Fruit fly (Drosophila melanogaster) whole organism, embryonic: ENCODE results near the gene Swip-1.

ENCODE experiments used
- CG10267 ChIP-seq: fragments of 200-800 bp; sonication (Bioruptor generic); optimal IDR thresholded peaks from 2 replicates; lab custom pipeline; 2018; ENCODE audit warnings: missing biosample characterization, mild to moderate bottlenecking, missing genetic modification characterization, moderate library complexity
- CG10979 ChIP-seq: fragments of 200-800 bp; sonication (Bioruptor generic); optimal IDR thresholded peaks from 2 replicates; lab custom pipeline; 2018; ENCODE audit warnings: missing biosample characterization, mild to moderate bottlenecking, missing genetic modification characterization, moderate library complexity
- CG11504 ChIP-seq: fragments of 200-800 bp; sonication (Bioruptor generic); optimal IDR thresholded peaks from 3 replicates; lab custom pipeline; 2019; ENCODE audit warnings: missing biosample characterization, mild to moderate bottlenecking, missing genetic modification characterization, moderate library complexity
- CG11560 ChIP-seq: fragments of 200-800 bp; sonication (Bioruptor generic); IDR thresholded peaks from 3 replicates; pipeline ENCODE4 v1.3.6; 2022; ENCODE audit warnings: missing biosample characterization, missing genetic modification characterization
- CG12391 ChIP-seq: fragments of 200-800 bp; sonication (Bioruptor generic); optimal IDR thresholded peaks from 3 replicates; lab custom pipeline; 2018; ENCODE audit warnings: missing biosample characterization, mild to moderate bottlenecking, missing genetic modification characterization, moderate library complexity
- CG12659 ChIP-seq: fragments of 200-800 bp; sonication (Bioruptor generic); optimal IDR thresholded peaks from 3 replicates; lab custom pipeline; 2017; ENCODE audit warnings: mild to moderate bottlenecking, missing biosample characterization, missing genetic modification reagents, missing genetic modification characterization
- CG12942 ChIP-seq: fragments of 200-800 bp; sonication (Bioruptor generic); optimal IDR thresholded peaks from 3 replicates; lab custom pipeline; 2016; ENCODE audit warnings: missing biosample characterization, missing genetic modification characterization
- CG13296 ChIP-seq: fragments of 200-800 bp; sonication (Bioruptor generic); optimal IDR thresholded peaks from 3 replicates; lab custom pipeline; 2018; ENCODE audit warnings: missing biosample characterization, mild to moderate bottlenecking, missing genetic modification characterization
- CG13424 ChIP-seq: fragments of 200-800 bp; sonication (Bioruptor generic); optimal IDR thresholded peaks from 2 replicates; lab custom pipeline; 2019; ENCODE audit warnings: missing biosample characterization, mild to moderate bottlenecking, missing genetic modification characterization, moderate library complexity
- CG1647 ChIP-seq: fragments of 200-800 bp; sonication (Bioruptor generic); optimal IDR thresholded peaks from 3 replicates; lab custom pipeline; 2016; ENCODE audit warnings: missing biosample characterization, missing genetic modification characterization
- CG16815 ChIP-seq: fragments of 200-800 bp; sonication (Bioruptor generic); optimal IDR thresholded peaks from 3 replicates; lab custom pipeline; 2017; ENCODE audit warnings: missing biosample characterization, mild to moderate bottlenecking, missing genetic modification characterization
- CG17829 ChIP-seq: fragments of 200-800 bp; optimal IDR thresholded peaks from 2 replicates; lab custom pipeline; 2019; ENCODE audit warnings: missing biosample characterization, mild to moderate bottlenecking, missing genetic modification characterization, moderate library complexity
- CG18599 ChIP-seq: fragments of 200-800 bp; sonication (Bioruptor generic); optimal IDR thresholded peaks from 3 replicates; lab custom pipeline; 2017; ENCODE audit warnings: missing biosample characterization, missing genetic modification characterization, mild to moderate bottlenecking, moderate library complexity, missing genetic modification reagents
- CG18619 ChIP-seq: fragments of 200-800 bp; sonication (Bioruptor generic); optimal IDR thresholded peaks from 3 replicates; lab custom pipeline; 2017; ENCODE audit warnings: missing biosample characterization, mild to moderate bottlenecking, missing genetic modification characterization
- CG2116 ChIP-seq: fragments of 200-800 bp; sonication (Bioruptor generic); optimal IDR thresholded peaks from 3 replicates; lab custom pipeline; 2018; ENCODE audit warnings: missing biosample characterization, mild to moderate bottlenecking, missing genetic modification characterization
- CG2120 ChIP-seq: fragments of 200-800 bp; sonication (Bioruptor generic); optimal IDR thresholded peaks from 3 replicates; lab custom pipeline; 2016; ENCODE audit warnings: missing biosample characterization, missing genetic modification characterization
- CG2678 ChIP-seq: fragments of 200-800 bp; sonication (Bioruptor generic); optimal IDR thresholded peaks from 3 replicates; lab custom pipeline; 2019; ENCODE audit warnings: missing biosample characterization, mild to moderate bottlenecking, missing genetic modification characterization, moderate library complexity
- CG3281 ChIP-seq: fragments of 200-800 bp; sonication (Bioruptor generic); optimal IDR thresholded peaks from 3 replicates; lab custom pipeline; 2017; ENCODE audit warnings: missing biosample characterization, mild to moderate bottlenecking, missing genetic modification characterization
- CG4424 ChIP-seq: fragments of 200-800 bp; sonication (Bioruptor generic); optimal IDR thresholded peaks from 3 replicates; lab custom pipeline; 2016; ENCODE audit warnings: missing biosample characterization, missing genetic modification characterization
- CG7271 ChIP-seq: fragments of 200-800 bp; sonication (Bioruptor generic); optimal IDR thresholded peaks from 2 replicates; lab custom pipeline; 2018; ENCODE audit warnings: missing biosample characterization, mild to moderate bottlenecking, missing genetic modification characterization, moderate library complexity
- CG7556 ChIP-seq: fragments of 200-800 bp; sonication (Bioruptor generic); optimal IDR thresholded peaks from 2 replicates; lab custom pipeline; 2017; ENCODE audit warnings: missing biosample characterization, mild to moderate bottlenecking, missing genetic modification characterization
- CG7839 ChIP-seq: fragments of 200-800 bp; sonication (Bioruptor generic); optimal IDR thresholded peaks from 3 replicates; lab custom pipeline; 2018; ENCODE audit warnings: missing biosample characterization, mild to moderate bottlenecking, missing genetic modification characterization, moderate library complexity
- CG7963 ChIP-seq: fragments of 200-800 bp; sonication (Bioruptor generic); IDR thresholded peaks from 3 replicates; pipeline ENCODE4 v1.3.6; 2022; ENCODE audit warnings: missing biosample characterization, missing genetic modification characterization; ENCODE audit not compliant: partially characterized antibody
- CG9437 ChIP-seq: fragments of 200-800 bp; sonication (Bioruptor generic); optimal IDR thresholded peaks from 2 replicates; lab custom pipeline; 2018; ENCODE audit warnings: missing biosample characterization, mild to moderate bottlenecking, missing genetic modification characterization
- CG9727 ChIP-seq: fragments of 200-800 bp; sonication (Bioruptor generic); optimal IDR thresholded peaks from 3 replicates; lab custom pipeline; 2017; ENCODE audit warnings: missing biosample characterization, mild to moderate bottlenecking, missing genetic modification characterization
- CoRest ChIP-seq: fragments of 200-800 bp; sonication (Bioruptor generic); optimal IDR thresholded peaks from 3 replicates; lab custom pipeline; 2018; ENCODE audit warnings: missing biosample characterization, mild to moderate bottlenecking, missing genetic modification characterization, moderate library complexity
- Ets65A ChIP-seq: fragments of 200-800 bp; sonication (Bioruptor generic); peaks from one replicate; lab custom pipeline; 2016; ENCODE audit warnings: missing biosample characterization, missing genetic modification characterization
- Hmr ChIP-seq: fragments of 200-800 bp; sonication (Bioruptor generic); optimal IDR thresholded peaks from 3 replicates; lab custom pipeline; 2017; ENCODE audit warnings: mild to moderate bottlenecking, missing biosample characterization, missing genetic modification reagents, missing genetic modification characterization
- Hsf ChIP-seq: fragments of 200-800 bp; sonication (Bioruptor generic); optimal IDR thresholded peaks from 3 replicates; lab custom pipeline; 2016; ENCODE audit warnings: missing biosample characterization, missing genetic modification characterization
- Meics ChIP-seq: fragments of 200-800 bp; sonication (Bioruptor generic); optimal IDR thresholded peaks from 2 replicates; lab custom pipeline; 2017; ENCODE audit warnings: missing biosample characterization, mild to moderate bottlenecking, missing genetic modification characterization
- Nf-YB ChIP-seq: fragments of 200-800 bp; sonication (Bioruptor generic); optimal IDR thresholded peaks from 3 replicates; lab custom pipeline; 2019; ENCODE audit warnings: missing biosample characterization, mild to moderate bottlenecking, missing genetic modification characterization, moderate library complexity
- Nf-YC ChIP-seq: fragments of 200-800 bp; optimal IDR thresholded peaks from 3 replicates; lab custom pipeline; 2019; ENCODE audit warnings: missing biosample characterization, mild to moderate bottlenecking, missing genetic modification characterization, moderate library complexity
- Sox100B ChIP-seq: fragments of 200-800 bp; sonication (Bioruptor generic); optimal IDR thresholded peaks from 3 replicates; lab custom pipeline; 2018; ENCODE audit warnings: missing biosample characterization, mild to moderate bottlenecking, missing genetic modification characterization
- Xbp1 ChIP-seq: fragments of 200-800 bp; sonication (Bioruptor generic); optimal IDR thresholded peaks from 3 replicates; lab custom pipeline; 2016; ENCODE audit warnings: missing biosample characterization, mild to moderate bottlenecking, missing genetic modification characterization
- br ChIP-seq: fragments of >200 bp; optimal IDR thresholded peaks from 2 replicates; lab custom pipeline; 2017
- dpn ChIP-seq, 2 experiments: fragments of 200-800 bp; sonication (Bioruptor generic); optimal IDR thresholded peaks; 3 replicates each; lab custom pipeline; 2016; ENCODE audit warnings: missing biosample characterization in 2 of 2, missing genetic modification characterization in 2 of 2
- fd96Cb ChIP-seq: fragments of 200-800 bp; sonication (Bioruptor generic); optimal IDR thresholded peaks from 2 replicates; lab custom pipeline; 2018; ENCODE audit warnings: missing biosample characterization, mild to moderate bottlenecking, missing genetic modification characterization, moderate library complexity
- grau ChIP-seq: fragments of 200-800 bp; optimal IDR thresholded peaks from 3 replicates; lab custom pipeline; 2019; ENCODE audit warnings: missing biosample characterization, mild to moderate bottlenecking, missing genetic modification characterization, moderate library complexity
- kay ChIP-seq: fragments of 200-800 bp; sonication (Bioruptor generic); optimal IDR thresholded peaks from 2 replicates; lab custom pipeline; 2016; ENCODE audit warnings: missing biosample characterization, missing genetic modification characterization
- lab ChIP-seq: fragments of 200-800 bp; sonication (Bioruptor generic); optimal IDR thresholded peaks from 3 replicates; lab custom pipeline; 2017; ENCODE audit warnings: missing biosample characterization, missing genetic modification characterization, mild to moderate bottlenecking, moderate library complexity, missing genetic modification reagents
- mam ChIP-seq: fragments of 200-800 bp; sonication (Bioruptor generic); optimal IDR thresholded peaks from 3 replicates; lab custom pipeline; 2016; ENCODE audit warnings: missing biosample characterization, missing genetic modification characterization
- phol ChIP-seq: fragments of 200-800 bp; sonication (Bioruptor generic); optimal IDR thresholded peaks from 3 replicates; lab custom pipeline; 2018; ENCODE audit warnings: missing biosample characterization, mild to moderate bottlenecking, missing genetic modification characterization, moderate library complexity
- prd ChIP-seq, 3 experiments: fragments of >200 bp in 2 of 3; fragments of 200-800 bp in 1 of 3; sonication (Bioruptor generic) in 1 of 3; optimal IDR thresholded peaks in 2 of 3; IDR thresholded peaks in 1 of 3; 2 replicates in 2 of 3; 3 replicates in 1 of 3; pipeline versions ENCODE4 v1.3.6 to Lab custom; 2017 to 2022; ENCODE audit warnings: missing biosample characterization in 1 of 3, missing genetic modification characterization in 1 of 3
- sim ChIP-seq: fragments of 200-800 bp; sonication (Bioruptor generic); IDR thresholded peaks from 2 replicates; pipeline ENCODE4 v1.3.6; 2022; ENCODE audit warnings: missing biosample characterization, missing genetic modification characterization
- slbo ChIP-seq: fragments of 200-800 bp; sonication (Bioruptor generic); IDR thresholded peaks from 2 replicates; pipeline ENCODE4 v1.3.6; 2022; ENCODE audit warnings: missing biosample characterization, missing genetic modification characterization
- slou ChIP-seq: fragments of 200-800 bp; sonication (Bioruptor generic); optimal IDR thresholded peaks from 3 replicates; lab custom pipeline; 2016; ENCODE audit warnings: missing biosample characterization, missing genetic modification characterization
- tna ChIP-seq: fragments of 200-800 bp; sonication (Bioruptor generic); IDR thresholded peaks from 2 replicates; pipeline ENCODE4 v1.3.6; 2022; ENCODE audit warnings: missing biosample characterization, missing genetic modification characterization; ENCODE audit not compliant: partially characterized antibody
- vfl ChIP-seq: fragments of 200-800 bp; sonication (Bioruptor generic); optimal IDR thresholded peaks from 2 replicates; lab custom pipeline; 2016; ENCODE audit warnings: missing biosample characterization, missing genetic modification characterization
- zfh2 ChIP-seq: fragments of 200-800 bp; sonication (Bioruptor generic); optimal IDR thresholded peaks from 2 replicates; lab custom pipeline; 2016; ENCODE audit warnings: missing biosample characterization, missing genetic modification characterization

The Swip-1 gene

DNA sequence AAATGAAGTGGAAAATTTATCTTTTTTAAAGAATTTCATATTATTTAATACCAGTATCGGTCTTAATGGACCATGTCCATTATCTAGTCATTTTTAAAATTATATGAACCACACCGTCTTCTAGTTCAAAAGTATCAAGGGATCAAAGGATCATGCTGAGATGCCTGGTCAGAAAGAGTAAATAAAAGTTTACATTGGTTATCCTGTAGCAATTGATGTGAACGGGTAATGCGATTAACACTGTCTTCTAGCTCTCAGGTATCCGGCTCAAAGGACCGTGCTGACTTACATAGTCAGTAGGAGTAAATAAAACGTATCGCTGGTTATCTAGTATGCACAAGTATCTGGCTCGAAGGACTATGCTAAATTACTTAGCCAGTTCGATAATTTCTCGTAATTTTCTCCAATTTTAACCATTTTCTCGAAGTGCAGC, 32.1 kb upstream of the Swip-1 start:
- TF ChIP-seq fd96Cb (tag; lab: Kevin White, UChicago) = peak; percentile 15
- TF ChIP-seq Xbp1 (GFP tag; lab: Kevin White, UChicago) = peak; percentile 9
- peak; percentile 35 for TF ChIP-seq CG4424 (GFP tag; lab: Kevin White, UChicago)
- peak; percentile 2 for TF ChIP-seq slou (GFP tag; lab: Kevin White, UChicago)
- TF ChIP-seq CG13296 (GFP tag; lab: Kevin White, UChicago) = peak; percentile 11
- no peak for TF ChIP-seq tna (GFP tag; lab: Robert Waterston, UW)
- peak; percentile 27 for TF ChIP-seq grau
- peak; percentile 44 for TF ChIP-seq mam (GFP tag; lab: Kevin White, UChicago)
- peak; percentile 45 for TF ChIP-seq CG3281 (GFP tag; lab: Kevin White, UChicago)
- TF ChIP-seq CG18619 = peak; percentile 48
- TF ChIP-seq CG13424 = peak; percentile 43
- TF ChIP-seq CG11560 (tag; lab: Robert Waterston, UW) = 0 out of 3 replicates have a peak, but pooled peaks have one; percentile 42
- no peak for TF ChIP-seq br (lab: Kevin White, UChicago)
- TF ChIP-seq CG12942 (GFP tag; lab: Kevin White, UChicago) = no peak
- TF ChIP-seq CG12391 (tag; lab: Kevin White, UChicago) = peak; percentile 7
- peak; percentile 31 for TF ChIP-seq phol (tag; lab: Kevin White, UChicago)
- TF ChIP-seq CG10267 (tag; lab: Kevin White, UChicago) = peak; percentile 14
- no peak for TF ChIP-seq CG2116 (GFP tag; lab: Kevin White, UChicago)
- TF ChIP-seq Meics (GFP tag; lab: Kevin White, UChicago) = peak; percentile 73
- peak; percentile 22 for TF ChIP-seq CG10979 (tag; lab: Kevin White, UChicago)
- TF ChIP-seq Sox100B = peak; percentile 62
- TF ChIP-seq zfh2 = peak; percentile 13
- no peak for TF ChIP-seq CG7271 (tag; lab: Kevin White, UChicago)
- TF ChIP-seq prd (optimal IDR thresholded peaks at IDR 0.05; lab: Kevin White, UChicago) = no peak
- peak; percentile 5; the same call in 1 of the 3 replicates for TF ChIP-seq prd (GFP tag; IDR thresholded peaks at IDR 0.05; lab: Robert Waterston, UW)
- peak; percentile 50 for TF ChIP-seq CG9727
- TF ChIP-seq CG2678 (tag; lab: Kevin White, UChicago) = peak; percentile 71
- TF ChIP-seq CG9437 (GFP tag; lab: Kevin White, UChicago) = peak; percentile 47
- peak; percentile 31 for TF ChIP-seq CG12659 (GFP tag; lab: Kevin White, UChicago)
- TF ChIP-seq kay (GFP tag; lab: Kevin White, UChicago) = no peak
- peak; percentile 81 for TF ChIP-seq CG7556
- peak; percentile 38 for TF ChIP-seq CG7839 (tag; lab: Kevin White, UChicago)
- TF ChIP-seq vfl (GFP tag; lab: Kevin White, UChicago) = no peak
- no peak for TF ChIP-seq Nf-YB
- no peak for TF ChIP-seq sim (GFP tag; lab: Robert Waterston, UW)
- peak; percentile 23 for TF ChIP-seq Hsf
- peak; percentile 53 for TF ChIP-seq Ets65A (GFP tag; lab: Kevin White, UChicago)
- peak; percentile 61 for TF ChIP-seq CG18599 (GFP tag; lab: Kevin White, UChicago)
- TF ChIP-seq CG16815 (GFP tag; lab: Kevin White, UChicago) = peak; percentile 7
- TF ChIP-seq lab (GFP tag; lab: Kevin White, UChicago) = peak; percentile 33
- TF ChIP-seq CG17829 = peak; percentile 4
- peak; percentile 65 for TF ChIP-seq CG11504 (tag; lab: Kevin White, UChicago)
- TF ChIP-seq Nf-YC = peak; percentile 14
- peak; percentile 66 for TF ChIP-seq CG2120 (GFP tag; lab: Kevin White, UChicago)
- peak; percentile 54 for TF ChIP-seq Hmr (GFP tag; lab: Kevin White, UChicago)
- no peak for TF ChIP-seq CG1647
- peak; percentile 31; the same call in 1 of the 2 replicates for TF ChIP-seq slbo (GFP tag; lab: Robert Waterston, UW)
- peak in 1 of 2 experiments; percentile 18 for TF ChIP-seq dpn (GFP tag; optimal IDR thresholded peaks at IDR 0.05; lab: Kevin White, UChicago)
- peak; percentile 61 for TF ChIP-seq CoRest (tag; lab: Kevin White, UChicago)
- TF ChIP-seq CG7963 (GFP tag; lab: Robert Waterston, UW) = no peak
